Fruit fly (Drosophila melanogaster) Kc167 (cell line): Measurements from ENCODE around the gene Unr.

Source experiments
- Myc ChIP-seq: fragments of >200 bp; optimal IDR thresholded peaks from 2 replicates; lab custom pipeline; 2017; ENCODE audit warnings: missing external identifiers
- Sin3A ChIP-seq: fragments of >200 bp; optimal IDR thresholded peaks from 2 replicates; lab custom pipeline; 2018; ENCODE audit warnings: missing external identifiers
- h ChIP-seq: fragments of >200 bp; optimal IDR thresholded peaks from 3 replicates; lab custom pipeline; 2018; ENCODE audit warnings: missing external identifiers
- insv ChIP-seq: fragments of >200 bp; optimal IDR thresholded peaks from 3 replicates; lab custom pipeline; 2018; ENCODE audit warnings: missing external identifiers
- psq ChIP-seq: fragments of >200 bp; optimal IDR thresholded peaks from 2 replicates; lab custom pipeline; 2017; ENCODE audit warnings: missing external identifiers
- ttk ChIP-seq: sonication (Bioruptor generic); optimal IDR thresholded peaks from 2 replicates; lab custom pipeline; 2017; ENCODE audit warnings: missing external identifiers

The Unr gene

dm6 chr3L:8405123-8405522 lies 37.1 kb downstream of the Unr start, which contains the start of the genes Tpt, mkg-p and CG13667:
Gene Tpt (minus strand): TSS chr3L:8405277.
Gene mkg-p (minus strand): TSS chr3L:8405277.
Gene CG13667 (plus strand): TSS chr3L:8405454.
- no peak for TF ChIP-seq Myc (lab: Kevin White, UChicago)
- no peak for TF ChIP-seq Sin3A (lab: Kevin White, UChicago)
- TF ChIP-seq psq, result no peak
- TF ChIP-seq insv (lab: Kevin White, UChicago), result no peak
- no peak for TF ChIP-seq ttk (lab: Kevin White, UChicago)
- TF ChIP-seq h (lab: Kevin White, UChicago), result no peak

- no peak for TF ChIP-seq psq
- no peak for TF ChIP-seq Sin3A (lab: Kevin White, UChicago)
- TF ChIP-seq h (lab: Kevin White, UChicago), result no peak
- TF ChIP-seq ttk (lab: Kevin White, UChicago), result no peak
- TF ChIP-seq insv (lab: Kevin White, UChicago), result no peak
- no peak for TF ChIP-seq Myc (lab: Kevin White, UChicago)
Observed at dm6 chr3L:8398763-8399445, 43.3 kb downstream of the Unr start.

dm6 chr3L:8396187-8396586 lies 46.0 kb downstream of the Unr start:
- TF ChIP-seq Myc (lab: Kevin White, UChicago), result no peak
- no peak for TF ChIP-seq ttk (lab: Kevin White, UChicago)
- TF ChIP-seq psq, result no peak
- TF ChIP-seq h (lab: Kevin White, UChicago), result no peak
- TF ChIP-seq Sin3A (lab: Kevin White, UChicago), result no peak
- no peak for TF ChIP-seq insv (lab: Kevin White, UChicago)

- TF ChIP-seq insv (lab: Kevin White, UChicago) (no peak), Myc (lab: Kevin White, UChicago) (no peak), h (lab: Kevin White, UChicago) (no peak), Sin3A (lab: Kevin White, UChicago) (no peak)
Observed at dm6 chr3L:8395630-8396168, 46.5 kb downstream of the Unr start, which contains the start of gene CG7120. Gene CG7120 (plus strand): TSS chr3L:8396000.

- no peak for TF ChIP-seq h (lab: Kevin White, UChicago)
- TF ChIP-seq Myc (lab: Kevin White, UChicago), result no peak
- no peak for TF ChIP-seq Sin3A (lab: Kevin White, UChicago)
Observed at dm6 chr3L:8394944-8395343, 47.2 kb downstream of the Unr start.

- TF ChIP-seq insv (lab: Kevin White, UChicago), result no peak
- TF ChIP-seq Sin3A (lab: Kevin White, UChicago), result no peak
- TF ChIP-seq h (lab: Kevin White, UChicago), result no peak
- TF ChIP-seq psq, result no peak
- no peak for TF ChIP-seq Myc (lab: Kevin White, UChicago)
- TF ChIP-seq ttk (lab: Kevin White, UChicago), result no peak
Observed at dm6 chr3L:8394132-8394531, 48.0 kb downstream of the Unr start.

- TF ChIP-seq psq (no peak), Myc (lab: Kevin White, UChicago) (no peak), Sin3A (lab: Kevin White, UChicago) (no peak)
Observed at dm6 chr3L:8393549-8393948, 48.6 kb downstream of the Unr start, which contains the start of gene Jon66Cii. Gene Jon66Cii (minus strand): TSS chr3L:8393649.

- TF ChIP-seq h (lab: Kevin White, UChicago) (no peak), Sin3A (lab: Kevin White, UChicago) (no peak), psq (no peak), insv (lab: Kevin White, UChicago) (no peak), ttk (lab: Kevin White, UChicago) (no peak), Myc (lab: Kevin White, UChicago) (no peak)
Observed at dm6 chr3L:8391240-8391639, 50.9 kb downstream of the Unr start, which contains the start of gene Jon66Ci. Gene Jon66Ci (plus strand): TSS chr3L:8391540.

- TF ChIP-seq insv (lab: Kevin White, UChicago) (no peak), Sin3A (lab: Kevin White, UChicago) (no peak), h (lab: Kevin White, UChicago) (no peak), ttk (lab: Kevin White, UChicago) (no peak), Myc (lab: Kevin White, UChicago) (no peak), psq (no peak)
Observed at dm6 chr3L:8385055-8385454, 57.1 kb downstream of the Unr start.

dm6 chr3L:8383968-8384367 lies 58.2 kb downstream of the Unr start:
- no peak for TF ChIP-seq ttk (lab: Kevin White, UChicago)
- no peak for TF ChIP-seq Sin3A (lab: Kevin White, UChicago)
- no peak for TF ChIP-seq h (lab: Kevin White, UChicago)
- no peak for TF ChIP-seq insv (lab: Kevin White, UChicago)
- TF ChIP-seq psq, result no peak
- TF ChIP-seq Myc (lab: Kevin White, UChicago), result no peak
